Worm (Caenorhabditis elegans) whole organism, mixed stage, embryonic: ENCODE measurements around the gene ccep-97.

Source experiments
- elt-1 ChIP-seq: sonication (generic microtip); optimal IDR thresholded peaks from 2 replicates; lab custom pipeline; 2017; ENCODE audit warnings: missing genetic modification characterization, mild to moderate bottlenecking, missing compliant biosample characterization, antibody characterized with exemption, moderate library complexity, borderline replicate concordance; ENCODE audit not compliant: insufficient read depth
- pha-4 ChIP-seq: fragments of 150-350 bp; optimal IDR thresholded peaks from 2 replicates; lab custom pipeline; 2018; ENCODE audit warnings: missing biosample characterization, missing genetic modification reagents, missing genetic modification characterization

DNA sequence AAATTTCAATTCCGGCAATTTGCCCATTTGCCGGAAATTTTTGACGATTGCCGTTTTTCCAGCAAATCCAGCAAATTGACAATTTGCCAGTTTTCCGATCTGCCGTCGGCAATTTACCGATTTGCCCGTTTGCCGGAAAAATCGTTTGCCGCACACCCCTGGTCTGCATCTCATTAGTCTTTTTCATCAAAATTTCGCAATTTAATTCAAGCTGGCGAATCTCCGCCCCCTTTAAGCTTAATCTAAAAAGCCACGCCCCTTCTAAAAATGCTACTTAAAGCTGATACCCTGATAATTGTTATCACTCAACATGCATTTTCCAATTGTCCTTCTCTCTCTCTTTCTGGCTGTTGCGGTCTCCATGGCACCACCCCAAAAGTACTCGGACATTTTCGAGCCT is 35.1 kb downstream of the ccep-97 start, which contains the start of gene Y60C6A.1:
- TF ChIP-seq pha-4 (no peak), elt-1 (tag; lab: Kevin White, UChicago) (no peak)
